Worm (Caenorhabditis elegans): Measurements from ENCODE around the gene msp-56.

msp-56 gene

ce11 chrIV:9889857-9890256 lies 48.5 kb downstream of the msp-56 start, which contains the start of gene ttbk-3:
Gene ttbk-3, minus strand, starts transcription at chrIV:9889957.
- TF ChIP-seq sup-37 (GFP tag; optimal IDR thresholded peaks at IDR 0.05): no peak
- TF ChIP-seq efl-1 (optimal IDR thresholded peaks at IDR 0.05): no peak
- peak in 1 of 2 experiments; percentile 43 for TF ChIP-seq efl-1 (GFP tag; optimal IDR thresholded peaks at IDR 0.05 in 1 of 2)

All from whole organism, L1 larva.